Worm (Caenorhabditis elegans) whole organism, early embryonic: Measurements from ENCODE around the gene tsp-14.

ENCODE experiments used
- B0310.2 ChIP-seq: sonication (generic microtip); optimal IDR thresholded peaks from 2 replicates; lab custom pipeline; 2016; ENCODE audit warnings: mild to moderate bottlenecking, missing genetic modification characterization, missing compliant biosample characterization
- F13C5.2 ChIP-seq: sonication (generic microtip); optimal IDR thresholded peaks from 2 replicates; lab custom pipeline; 2017; ENCODE audit warnings: mild to moderate bottlenecking, missing genetic modification characterization, inconsistent platforms, missing compliant biosample characterization
- aly-1 ChIP-seq: sonication (generic microtip); optimal IDR thresholded peaks from 2 replicates; lab custom pipeline; 2016; ENCODE audit warnings: missing genetic modification characterization, missing compliant biosample characterization
- ama-1 ChIP-seq: fragments of 150-350 bp; optimal IDR thresholded peaks from 2 replicates; lab custom pipeline; 2014
- ceh-13 ChIP-seq: fragments of 200-800 bp; sonication (Bioruptor generic); optimal IDR thresholded peaks from 2 replicates; lab custom pipeline; 2018; ENCODE audit warnings: mild to moderate bottlenecking, missing genetic modification characterization, missing compliant biosample characterization
- ceh-36 ChIP-seq: sonication (generic microtip); optimal IDR thresholded peaks from 2 replicates; lab custom pipeline; 2016; ENCODE audit warnings: missing genetic modification characterization, inconsistent platforms, missing compliant biosample characterization
- ets-7 ChIP-seq: sonication (generic microtip); optimal IDR thresholded peaks from 2 replicates; lab custom pipeline; 2016; ENCODE audit warnings: missing genotype, missing genetic modification characterization, missing compliant biosample characterization
- flt-1 ChIP-seq: fragments of 200-800 bp; sonication (Bioruptor generic); IDR thresholded peaks from 2 replicates; pipeline ENCODE4 v1.3.6; 2022; ENCODE audit warnings: missing genetic modification characterization, missing compliant biosample characterization
- hmbx-1 ChIP-seq: sonication (generic microtip); optimal IDR thresholded peaks from 2 replicates; lab custom pipeline; 2016; ENCODE audit warnings: mild to moderate bottlenecking, missing genetic modification characterization, missing compliant biosample characterization
- hmg-4 ChIP-seq: fragments of 200-800 bp; sonication (Bioruptor generic); optimal IDR thresholded peaks from 2 replicates; lab custom pipeline; 2018; ENCODE audit warnings: mild to moderate bottlenecking, missing genetic modification characterization, missing compliant biosample characterization
- hnd-1 ChIP-seq: sonication (generic microtip); optimal IDR thresholded peaks from 2 replicates; lab custom pipeline; 2016; ENCODE audit warnings: missing genetic modification characterization, missing compliant biosample characterization
- pes-1 ChIP-seq: fragments of 200-800 bp; sonication (Bioruptor generic); IDR thresholded peaks from 2 replicates; pipeline ENCODE4 v1.3.6; 2022; ENCODE audit warnings: missing genetic modification reagents, missing genetic modification characterization, missing compliant biosample characterization
- scrt-1 ChIP-seq: fragments of 200-800 bp; sonication (Bioruptor generic); IDR thresholded peaks from 2 replicates; pipeline ENCODE4 v1.3.6; 2022; ENCODE audit warnings: missing genetic modification characterization, missing compliant biosample characterization
- sea-1 ChIP-seq: fragments of 200-800 bp; sonication (Bioruptor generic); conservative IDR thresholded peaks from 2 replicates; pipeline ENCODE4 v1.3.6; 2022; ENCODE audit warnings: missing genetic modification characterization, missing compliant biosample characterization
- tbx-11 ChIP-seq: fragments of 200-800 bp; sonication (Bioruptor generic); IDR thresholded peaks from 2 replicates; pipeline ENCODE4 v1.3.6; 2022; ENCODE audit warnings: missing genetic modification characterization, missing compliant biosample characterization
- tbx-37 ChIP-seq: fragments of 200-800 bp; sonication (Bioruptor generic); conservative IDR thresholded peaks from 2 replicates; pipeline ENCODE4 v1.3.6; 2022; ENCODE audit warnings: missing genetic modification reagents, missing genetic modification characterization, missing compliant biosample characterization
- tra-4 ChIP-seq: sonication (generic microtip); optimal IDR thresholded peaks from 2 replicates; lab custom pipeline; 2017; ENCODE audit warnings: missing genetic modification characterization, missing compliant biosample characterization

tsp-14 gene

DNA sequence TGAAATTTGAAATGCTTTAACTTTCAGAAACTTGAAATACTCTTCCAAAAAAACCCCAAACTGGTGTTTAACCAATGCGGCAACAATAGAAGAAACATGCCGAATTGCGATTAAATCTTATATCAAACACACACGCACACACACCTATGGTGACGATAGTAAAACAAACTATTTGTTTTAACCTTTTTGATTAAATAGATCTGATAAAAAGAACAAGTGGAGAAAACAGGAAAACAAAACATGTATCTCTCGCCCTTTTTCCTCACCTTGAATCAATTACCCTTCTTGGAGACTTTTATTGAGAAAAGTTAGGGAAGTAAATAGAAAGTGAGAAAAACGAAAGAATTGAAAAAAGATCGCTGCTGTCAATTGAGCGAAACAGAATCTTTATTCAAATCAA lies 15.4 kb downstream of the tsp-14 start:
- no peak for TF ChIP-seq ceh-36 (tag; lab: Kevin White, UChicago)
- no peak for TF ChIP-seq tra-4 (tag; lab: Kevin White, UChicago)
- TF ChIP-seq tbx-11 (GFP tag; lab: Robert Waterston, UW): no peak
- TF ChIP-seq aly-1: no peak
- TF ChIP-seq ets-7 (tag; lab: Kevin White, UChicago): no peak
- TF ChIP-seq sea-1: no peak
- TF ChIP-seq tbx-37 (GFP tag; lab: Robert Waterston, UW): no peak
- TF ChIP-seq scrt-1 (GFP tag; lab: Robert Waterston, UW): no peak
- TF ChIP-seq ceh-13 (GFP tag; lab: Kevin White, UChicago): no peak
- no peak for TF ChIP-seq hnd-1
- TF ChIP-seq pes-1 (GFP tag; lab: Robert Waterston, UW): no peak

DNA sequence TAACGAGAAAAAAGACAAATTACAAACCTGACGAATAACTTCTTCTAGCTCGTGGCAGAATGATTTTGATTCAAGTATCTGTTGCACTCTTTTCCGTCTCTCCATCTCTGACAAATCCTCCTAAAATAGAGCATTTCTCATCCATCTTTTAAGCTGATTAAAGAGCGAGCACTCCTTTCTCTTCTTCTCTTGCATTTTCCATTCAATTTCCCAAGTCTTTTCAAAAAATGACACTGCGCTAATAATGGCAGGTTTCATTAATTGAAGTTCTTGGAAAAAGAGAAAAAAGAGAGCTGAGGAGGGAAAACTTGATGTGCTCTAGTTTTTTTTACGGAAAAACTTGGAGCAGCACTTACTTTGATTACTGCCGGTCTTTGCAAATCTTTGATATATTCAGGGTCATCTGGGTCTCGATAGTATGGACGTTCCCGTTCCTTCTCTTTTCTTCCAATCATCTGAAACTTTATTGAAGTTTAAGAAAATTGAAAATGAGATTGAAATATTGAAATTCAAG lies 17.1 kb downstream of the tsp-14 start, which contains the start of gene add-1:
Gene add-1 (minus strand): TSS at position 464 of the 514 bp plus-strand sequence.
- TF ChIP-seq ceh-13 (GFP tag; lab: Kevin White, UChicago): no peak
- no peak for TF ChIP-seq hmbx-1 (tag; lab: Kevin White, UChicago)
- TF ChIP-seq ceh-36 (tag; lab: Kevin White, UChicago): no peak
- TF ChIP-seq ets-7 (tag; lab: Kevin White, UChicago): no peak
- TF ChIP-seq aly-1: no peak
- TF ChIP-seq tbx-37 (GFP tag; lab: Robert Waterston, UW): no peak
- no peak for TF ChIP-seq hmg-4 (GFP tag; lab: Kevin White, UChicago)
- TF ChIP-seq scrt-1 (GFP tag; lab: Robert Waterston, UW): no peak
- TF ChIP-seq tbx-11 (GFP tag; lab: Robert Waterston, UW): no peak
- no peak for TF ChIP-seq ama-1 (lab: Kevin White, UChicago)
- TF ChIP-seq flt-1 (GFP tag; lab: Robert Waterston, UW): no peak
- TF ChIP-seq tra-4 (tag; lab: Kevin White, UChicago): no peak
- no peak for TF ChIP-seq pes-1 (GFP tag; lab: Robert Waterston, UW)
- no peak for TF ChIP-seq F13C5.2
- no peak for TF ChIP-seq B0310.2
- TF ChIP-seq hnd-1: no peak
- no peak for TF ChIP-seq sea-1

DNA sequence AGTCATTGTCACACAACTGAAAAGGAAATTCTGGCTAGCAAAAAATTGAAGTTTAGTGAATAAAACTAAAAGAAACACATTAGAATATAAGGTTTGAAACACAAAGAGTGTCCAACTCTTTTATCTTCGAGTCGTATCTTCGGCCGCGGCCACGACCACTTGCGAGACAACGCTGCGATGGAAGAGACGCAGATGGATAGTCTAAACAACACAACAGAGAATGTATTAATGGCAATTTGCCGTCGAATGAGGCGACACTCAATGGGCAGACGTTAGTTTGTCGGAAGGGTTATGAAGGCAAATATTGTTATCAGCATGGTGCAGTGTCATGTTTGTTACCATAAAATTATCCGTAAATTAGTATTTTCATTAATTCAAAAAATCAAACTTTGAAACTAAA lies 23.7 kb downstream of the tsp-14 start, which contains the start of gene F39C12.1:
Gene F39C12.1 (minus strand): TSS at position 136 of the 400 bp plus-strand sequence.
- TF ChIP-seq scrt-1 (GFP tag; lab: Robert Waterston, UW) (no peak), ceh-13 (GFP tag; lab: Kevin White, UChicago) (no peak), aly-1 (no peak)

ce11 chrX:4844765-4845164 lies 32.0 kb downstream of the tsp-14 start:
- TF ChIP-seq F13C5.2 (no peak), sea-1 (no peak), aly-1 (no peak), scrt-1 (GFP tag; lab: Robert Waterston, UW) (no peak), tbx-37 (GFP tag; lab: Robert Waterston, UW) (no peak), pes-1 (GFP tag; lab: Robert Waterston, UW) (no peak), tbx-11 (GFP tag; lab: Robert Waterston, UW) (no peak), B0310.2 (no peak), flt-1 (GFP tag; lab: Robert Waterston, UW) (no peak), ceh-36 (tag; lab: Kevin White, UChicago) (no peak), ets-7 (tag; lab: Kevin White, UChicago) (no peak), ceh-13 (GFP tag; lab: Kevin White, UChicago) (no peak), hmg-4 (GFP tag; lab: Kevin White, UChicago) (no peak)

ce11 chrX:4842305-4842704 lies 34.5 kb downstream of the tsp-14 start:
- TF ChIP-seq ets-7 (tag; lab: Kevin White, UChicago) (no peak), ceh-36 (tag; lab: Kevin White, UChicago) (no peak), sea-1 (no peak), F13C5.2 (no peak), scrt-1 (GFP tag; lab: Robert Waterston, UW) (no peak), hmbx-1 (tag; lab: Kevin White, UChicago) (no peak), tbx-11 (GFP tag; lab: Robert Waterston, UW) (no peak), flt-1 (GFP tag; lab: Robert Waterston, UW) (no peak), ama-1 (lab: Kevin White, UChicago) (no peak), pes-1 (GFP tag; lab: Robert Waterston, UW) (no peak)

ce11 chrX:4840653-4841052 lies 36.1 kb downstream of the tsp-14 start:
- TF ChIP-seq scrt-1 (GFP tag; lab: Robert Waterston, UW) (no peak), sea-1 (no peak), ama-1 (lab: Kevin White, UChicago) (no peak), hnd-1 (no peak)

DNA sequence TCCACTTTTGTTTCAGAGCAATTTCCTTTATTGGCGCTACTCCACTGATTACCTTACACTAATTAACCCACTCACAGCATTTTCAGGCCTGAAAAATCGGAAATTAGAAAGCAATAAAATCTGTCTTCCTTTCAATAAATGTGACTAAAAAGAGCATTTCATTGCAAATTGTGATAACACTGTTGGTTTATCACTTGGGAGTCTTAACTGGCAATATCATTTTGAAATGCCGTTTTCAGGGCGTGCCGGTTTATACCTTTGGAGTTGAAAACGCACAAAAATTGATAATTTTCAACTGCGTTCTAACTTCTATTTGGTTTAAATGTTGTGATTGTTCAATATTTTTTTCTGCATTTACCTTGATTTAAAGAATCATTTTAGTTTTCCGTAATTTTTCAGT lies 54.5 kb downstream of the tsp-14 start, which contains the start of gene R08E3.1:
Gene R08E3.1 (plus strand): TSS at position 386 of the 400 bp plus-strand sequence.
- no peak for TF ChIP-seq ceh-13 (GFP tag; lab: Kevin White, UChicago)
- no peak for TF ChIP-seq tra-4 (tag; lab: Kevin White, UChicago)
- no peak for TF ChIP-seq scrt-1 (GFP tag; lab: Robert Waterston, UW)

- TF ChIP-seq tbx-37 (GFP tag; lab: Robert Waterston, UW) (no peak), hmg-4 (GFP tag; lab: Kevin White, UChicago) (no peak), tra-4 (tag; lab: Kevin White, UChicago) (no peak), hnd-1 (no peak), aly-1 (no peak), B0310.2 (no peak), hmbx-1 (tag; lab: Kevin White, UChicago) (no peak), sea-1 (no peak), F13C5.2 (no peak), ama-1 (lab: Kevin White, UChicago) (no peak), ets-7 (tag; lab: Kevin White, UChicago) (no peak), ceh-13 (GFP tag; lab: Kevin White, UChicago) (no peak), scrt-1 (GFP tag; lab: Robert Waterston, UW) (no peak)
Observed at ce11 chrX:4821602-4822001, 55.2 kb downstream of the tsp-14 start.
